Worm (Caenorhabditis elegans) whole organism, L3 larva: ENCODE results near the gene plc-2.

Experiments used
- ama-1 ChIP-seq: fragments of 150-350 bp; optimal IDR thresholded peaks from 2 replicates; lab custom pipeline; 2018
- elt-3 ChIP-seq, 3 experiments: fragments of 150-350 bp in 1 of 3; sonication (generic microtip) in 2 of 3; optimal IDR thresholded peaks; 2 replicates in 2 of 3; 4 replicates in 1 of 3; lab custom pipeline; 2014 to 2017; ENCODE audit warnings: missing biosample characterization in 3 of 3, missing genetic modification characterization in 3 of 3
- fos-1 ChIP-seq: fragments of 150-350 bp; optimal IDR thresholded peaks from 2 replicates; lab custom pipeline; 2014; ENCODE audit warnings: missing biosample characterization, missing genetic modification characterization
- mml-1 ChIP-seq: fragments of 150-350 bp; sonication (generic microtip); optimal IDR thresholded peaks from 3 replicates; lab custom pipeline; 2014; ENCODE audit warnings: missing biosample characterization, missing genetic modification characterization
- nhr-237 ChIP-seq: fragments of 150-350 bp; optimal IDR thresholded peaks from 2 replicates; lab custom pipeline; 2014; ENCODE audit warnings: missing biosample characterization, missing genetic modification characterization
- nhr-25 ChIP-seq: sonication (generic microtip); optimal IDR thresholded peaks from 2 replicates; lab custom pipeline; 2017; ENCODE audit warnings: missing biosample characterization, missing genetic modification characterization
- nhr-28 ChIP-seq: fragments of 150-350 bp; optimal IDR thresholded peaks from 2 replicates; lab custom pipeline; 2014; ENCODE audit warnings: missing biosample characterization, missing genetic modification characterization
- nhr-77 ChIP-seq: fragments of 150-350 bp; optimal IDR thresholded peaks from 2 replicates; lab custom pipeline; 2014; ENCODE audit warnings: missing biosample characterization, missing genetic modification characterization
- zag-1 ChIP-seq: fragments of 150-350 bp; optimal IDR thresholded peaks from 2 replicates; lab custom pipeline; 2014; ENCODE audit warnings: missing biosample characterization, missing genetic modification characterization

DNA sequence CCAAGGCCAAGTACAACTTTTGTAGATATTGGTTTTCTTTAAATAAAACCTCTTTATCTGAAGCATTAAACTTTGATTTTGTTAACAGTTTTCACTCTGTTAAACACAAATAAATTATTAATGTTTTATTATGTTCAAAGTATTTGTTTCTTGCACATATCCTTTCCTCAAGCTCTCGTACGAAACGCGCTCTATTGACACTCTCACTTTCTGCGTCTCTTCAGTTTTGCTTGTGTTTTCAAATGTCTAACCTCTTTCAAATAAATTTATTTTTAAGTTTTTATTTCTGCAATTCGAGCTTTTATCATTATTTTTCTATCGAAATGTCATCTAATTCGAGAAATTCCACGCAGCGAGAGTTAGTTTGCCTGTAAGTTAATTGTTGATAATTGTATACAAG, 48.6 kb upstream of the plc-2 start, which contains the start of gene K08F9.4:
- TF ChIP-seq ama-1, result no peak
- no peak for TF ChIP-seq zag-1 (tag; lab: Kevin White, UChicago)
- TF ChIP-seq nhr-237, result no peak
- TF ChIP-seq nhr-28, result no peak
- no peak for TF ChIP-seq elt-3 (tag; optimal IDR thresholded peaks at IDR 0.05; lab: Kevin White, UChicago)
- no peak for TF ChIP-seq nhr-77
- TF ChIP-seq mml-1 (tag; lab: Kevin White, UChicago), result no peak
- TF ChIP-seq fos-1 (tag; lab: Kevin White, UChicago), result no peak
- TF ChIP-seq nhr-25 (tag; lab: Kevin White, UChicago), result peak; percentile 49
